Fruit fly (Drosophila melanogaster) whole organism, embryonic: ENCODE measurements around the gene Prp18.

Experiments
- Ada2b ChIP-seq: fragments of 200-800 bp; sonication (Bioruptor generic); IDR thresholded peaks from 2 replicates; pipeline ENCODE4 v1.3.6; 2022; ENCODE audit warnings: missing biosample characterization, missing genetic modification characterization
- Adf1 ChIP-seq: fragments of 200-800 bp; sonication (Bioruptor generic); IDR thresholded peaks from 2 replicates; pipeline ENCODE4 v1.3.6; 2022; ENCODE audit warnings: missing biosample characterization, missing genetic modification characterization
- Bgb ChIP-seq: fragments of 200-800 bp; sonication (Bioruptor generic); IDR thresholded peaks from 2 replicates; pipeline ENCODE4 v1.3.6; 2022; ENCODE audit warnings: missing biosample characterization, missing genetic modification characterization; ENCODE audit not compliant: partially characterized antibody
- BtbVII ChIP-seq: fragments of 200-800 bp; sonication (Bioruptor generic); optimal IDR thresholded peaks from 3 replicates; lab custom pipeline; 2017; ENCODE audit warnings: missing biosample characterization, mild to moderate bottlenecking, missing genetic modification characterization
- CG11504 ChIP-seq: fragments of 200-800 bp; sonication (Bioruptor generic); optimal IDR thresholded peaks from 3 replicates; lab custom pipeline; 2019; ENCODE audit warnings: missing biosample characterization, mild to moderate bottlenecking, missing genetic modification characterization, moderate library complexity
- CG12104 ChIP-seq: fragments of 200-800 bp; sonication (Bioruptor generic); optimal IDR thresholded peaks from 3 replicates; lab custom pipeline; 2016; ENCODE audit warnings: missing biosample characterization, missing genetic modification characterization
- CG12219 ChIP-seq: fragments of 200-800 bp; sonication (Bioruptor generic); optimal IDR thresholded peaks from 3 replicates; lab custom pipeline; 2018; ENCODE audit warnings: missing biosample characterization, mild to moderate bottlenecking, missing genetic modification characterization
- CG12659 ChIP-seq: fragments of 200-800 bp; sonication (Bioruptor generic); optimal IDR thresholded peaks from 3 replicates; lab custom pipeline; 2017; ENCODE audit warnings: mild to moderate bottlenecking, missing biosample characterization, missing genetic modification reagents, missing genetic modification characterization
- CG14710 ChIP-seq: fragments of 200-800 bp; sonication (Bioruptor generic); optimal IDR thresholded peaks from 3 replicates; lab custom pipeline; 2019; ENCODE audit warnings: missing biosample characterization, mild to moderate bottlenecking, missing genetic modification characterization, moderate library complexity
- CG15514 ChIP-seq: fragments of 200-800 bp; sonication (Bioruptor generic); optimal IDR thresholded peaks from 3 replicates; lab custom pipeline; 2017; ENCODE audit warnings: missing biosample characterization, missing genetic modification characterization, mild to moderate bottlenecking, moderate library complexity, missing genetic modification reagents
- CG17186 ChIP-seq: fragments of 200-800 bp; sonication (Bioruptor generic); optimal IDR thresholded peaks from 3 replicates; lab custom pipeline; 2017; ENCODE audit warnings: missing biosample characterization, missing genetic modification reagents, missing genetic modification characterization
- CG18599 ChIP-seq: fragments of 200-800 bp; sonication (Bioruptor generic); optimal IDR thresholded peaks from 3 replicates; lab custom pipeline; 2017; ENCODE audit warnings: missing biosample characterization, missing genetic modification characterization, mild to moderate bottlenecking, moderate library complexity, missing genetic modification reagents
- CG3281 ChIP-seq: fragments of 200-800 bp; sonication (Bioruptor generic); optimal IDR thresholded peaks from 3 replicates; lab custom pipeline; 2017; ENCODE audit warnings: missing biosample characterization, mild to moderate bottlenecking, missing genetic modification characterization
- CG42726 ChIP-seq: fragments of 200-800 bp; sonication (Bioruptor generic); IDR thresholded peaks from 2 replicates; pipeline ENCODE4 v1.3.6; 2022; ENCODE audit warnings: missing biosample characterization, missing genetic modification characterization; ENCODE audit not compliant: partially characterized antibody
- CG4360 ChIP-seq: fragments of 200-800 bp; sonication (Bioruptor generic); IDR thresholded peaks from 2 replicates; pipeline ENCODE4 v1.3.6; 2022; ENCODE audit warnings: missing biosample characterization, missing genetic modification characterization
- CG7357 ChIP-seq: fragments of 200-800 bp; sonication (Bioruptor generic); IDR thresholded peaks from 3 replicates; pipeline ENCODE4 v1.3.6; 2022; ENCODE audit warnings: missing biosample characterization, missing genetic modification characterization
- CG7987 ChIP-seq: fragments of 200-800 bp; sonication (Bioruptor generic); optimal IDR thresholded peaks from 2 replicates; lab custom pipeline; 2018; ENCODE audit warnings: missing biosample characterization, mild to moderate bottlenecking, missing genetic modification characterization, moderate library complexity
- Deaf1 ChIP-seq: fragments of 200-800 bp; optimal IDR thresholded peaks from 3 replicates; lab custom pipeline; 2019; ENCODE audit warnings: missing biosample characterization, mild to moderate bottlenecking, missing genetic modification characterization, moderate library complexity
- Dip3 ChIP-seq: fragments of 200-800 bp; sonication (Bioruptor generic); optimal IDR thresholded peaks from 3 replicates; lab custom pipeline; 2016; ENCODE audit warnings: missing biosample characterization, missing genetic modification characterization
- E2f2 ChIP-seq: fragments of 200-800 bp; sonication (Bioruptor generic); IDR thresholded peaks from 2 replicates; pipeline ENCODE4 v1.3.6; 2022; ENCODE audit warnings: missing biosample characterization, missing genetic modification characterization
- Fer1 ChIP-seq: fragments of 200-800 bp; sonication (Bioruptor generic); optimal IDR thresholded peaks from 2 replicates; lab custom pipeline; 2017; ENCODE audit warnings: missing biosample characterization, mild to moderate bottlenecking, missing genetic modification characterization
- GATAe ChIP-seq: fragments of 200-800 bp; sonication (Bioruptor generic); conservative IDR thresholded peaks from 2 replicates; pipeline ENCODE4 v1.3.6; 2022; ENCODE audit warnings: missing biosample characterization, missing genetic modification characterization
- Gug ChIP-seq: fragments of 200-800 bp; sonication (Bioruptor generic); IDR thresholded peaks from 4 replicates; pipeline ENCODE4 v1.3.6; 2022; ENCODE audit warnings: missing biosample characterization, missing genetic modification characterization
- H2.0 ChIP-seq: fragments of 200-800 bp; sonication (Bioruptor generic); IDR thresholded peaks from 2 replicates; pipeline ENCODE4 v1.3.6; 2022; ENCODE audit warnings: missing biosample characterization, missing genetic modification characterization
- Myb ChIP-seq: fragments of 200-800 bp; sonication (Bioruptor generic); optimal IDR thresholded peaks from 2 replicates; lab custom pipeline; 2016; ENCODE audit warnings: missing biosample characterization, missing genetic modification characterization
- Scr ChIP-seq: fragments of 200-800 bp; sonication (Bioruptor generic); IDR thresholded peaks from 2 replicates; pipeline ENCODE4 v1.3.6; 2022; ENCODE audit warnings: missing biosample characterization, missing genetic modification characterization; ENCODE audit not compliant: partially characterized antibody
- Taf1 ChIP-seq: fragments of 200-800 bp; sonication (Bioruptor generic); IDR thresholded peaks from 2 replicates; pipeline ENCODE4 v1.3.6; 2022; ENCODE audit warnings: missing biosample characterization, missing genetic modification characterization
- Xbp1 ChIP-seq: fragments of 200-800 bp; sonication (Bioruptor generic); optimal IDR thresholded peaks from 3 replicates; lab custom pipeline; 2016; ENCODE audit warnings: missing biosample characterization, mild to moderate bottlenecking, missing genetic modification characterization
- ap ChIP-seq: fragments of 200-800 bp; sonication (Bioruptor generic); IDR thresholded peaks from 2 replicates; pipeline ENCODE4 v1.3.6; 2022; ENCODE audit warnings: missing biosample characterization, missing genetic modification characterization
- ase ChIP-seq: fragments of 200-800 bp; sonication (Bioruptor generic); IDR thresholded peaks from 3 replicates; pipeline ENCODE4 v1.3.6; 2022; ENCODE audit warnings: missing biosample characterization, missing genetic modification characterization
- bab2 ChIP-seq: fragments of 200-800 bp; sonication (Bioruptor generic); optimal IDR thresholded peaks from 2 replicates; lab custom pipeline; 2016; ENCODE audit warnings: missing biosample characterization, missing genetic modification characterization
- bcd ChIP-seq: fragments of 200-800 bp; sonication (Bioruptor generic); optimal IDR thresholded peaks from 2 replicates; lab custom pipeline; 2017; ENCODE audit warnings: missing biosample characterization, mild to moderate bottlenecking, missing genetic modification characterization
- caup ChIP-seq: fragments of 200-800 bp; sonication (Bioruptor generic); optimal IDR thresholded peaks from 3 replicates; lab custom pipeline; 2017; ENCODE audit warnings: missing biosample characterization, mild to moderate bottlenecking, missing genetic modification characterization, moderate library complexity; ENCODE audit not compliant: severe bottlenecking
- chinmo ChIP-seq: fragments of 200-800 bp; sonication (Bioruptor generic); IDR thresholded peaks from 4 replicates; pipeline ENCODE4 v1.3.6; 2022; ENCODE audit warnings: missing biosample characterization, missing genetic modification characterization; ENCODE audit not compliant: partially characterized antibody
- ewg ChIP-seq: fragments of 200-800 bp; sonication (Bioruptor generic); optimal IDR thresholded peaks from 3 replicates; lab custom pipeline; 2017; ENCODE audit warnings: mild to moderate bottlenecking, missing biosample characterization, missing genetic modification reagents, missing genetic modification characterization
- eyg ChIP-seq: fragments of 200-800 bp; sonication (Bioruptor generic); optimal IDR thresholded peaks from 3 replicates; lab custom pipeline; 2016; ENCODE audit warnings: missing biosample characterization, missing genetic modification characterization
- grn ChIP-seq: fragments of 200-800 bp; sonication (Bioruptor generic); optimal IDR thresholded peaks from 3 replicates; lab custom pipeline; 2017; ENCODE audit warnings: missing biosample characterization, missing genetic modification characterization
- insv ChIP-seq, 2 experiments: fragments of 200-800 bp; sonication (Bioruptor generic); optimal IDR thresholded peaks; 3 replicates each; lab custom pipeline; 2016 to 2018; ENCODE audit warnings: missing biosample characterization in 2 of 2, missing genetic modification characterization in 2 of 2
- jigr1 ChIP-seq: fragments of 200-800 bp; sonication (Bioruptor generic); IDR thresholded peaks from 3 replicates; pipeline ENCODE4 v1.3.6; 2022; ENCODE audit warnings: missing biosample characterization, missing genetic modification characterization
- mirr ChIP-seq: fragments of 200-800 bp; sonication (Bioruptor generic); optimal IDR thresholded peaks from 3 replicates; lab custom pipeline; 2018; ENCODE audit warnings: missing biosample characterization, mild to moderate bottlenecking, missing genetic modification characterization
- nerfin-1 ChIP-seq: fragments of 200-800 bp; sonication (Bioruptor generic); optimal IDR thresholded peaks from 3 replicates; lab custom pipeline; 2019; ENCODE audit warnings: missing biosample characterization, mild to moderate bottlenecking, missing genetic modification characterization, moderate library complexity
- oc ChIP-seq: fragments of 200-800 bp; sonication (Bioruptor generic); optimal IDR thresholded peaks from 2 replicates; lab custom pipeline; 2018; ENCODE audit warnings: missing biosample characterization, mild to moderate bottlenecking, missing genetic modification characterization, moderate library complexity
- p53 ChIP-seq: fragments of 200-800 bp; sonication (Bioruptor generic); optimal IDR thresholded peaks from 2 replicates; lab custom pipeline; 2016; ENCODE audit warnings: missing biosample characterization, missing genetic modification characterization
- pb ChIP-seq: fragments of 200-800 bp; sonication (Bioruptor generic); optimal IDR thresholded peaks from 3 replicates; lab custom pipeline; 2016; ENCODE audit warnings: missing biosample characterization, missing genetic modification characterization
- pros ChIP-seq: fragments of 200-800 bp; sonication (Bioruptor generic); optimal IDR thresholded peaks from 3 replicates; lab custom pipeline; 2019; ENCODE audit warnings: missing biosample characterization, mild to moderate bottlenecking, missing genetic modification characterization, moderate library complexity
- scrt ChIP-seq: fragments of 200-800 bp; sonication (Bioruptor generic); optimal IDR thresholded peaks from 2 replicates; lab custom pipeline; 2018; ENCODE audit warnings: missing biosample characterization, mild to moderate bottlenecking, missing genetic modification characterization, moderate library complexity
- sd ChIP-seq: fragments of 200-800 bp; sonication (Bioruptor generic); optimal IDR thresholded peaks from 3 replicates; lab custom pipeline; 2018; ENCODE audit warnings: missing biosample characterization, mild to moderate bottlenecking, missing genetic modification characterization, moderate library complexity
- seq ChIP-seq: fragments of 200-800 bp; sonication (Bioruptor generic); IDR thresholded peaks from 2 replicates; pipeline ENCODE4 v1.3.6; 2022; ENCODE audit warnings: missing biosample characterization, missing genetic modification characterization
- sr ChIP-seq: fragments of 200-800 bp; sonication (Bioruptor generic); IDR thresholded peaks from 3 replicates; pipeline ENCODE4 v1.3.6; 2022; ENCODE audit warnings: missing biosample characterization, missing genetic modification characterization

Gene Prp18

dm6 chr3R:19017318-19018043, 13.6 kb downstream of the Prp18 start:
- TF ChIP-seq ase (GFP tag; lab: Robert Waterston, UW) (peak; percentile 53; the same call in 1 of the 3 replicates), sr (GFP tag; lab: Robert Waterston, UW) (peak; percentile 51; the same call in 2 of the 3 replicates), scrt (GFP tag; lab: Kevin White, UChicago) (peak; percentile 7), CG15514 (GFP tag; lab: Kevin White, UChicago) (peak; percentile 98), sd (tag; lab: Kevin White, UChicago) (peak; percentile 36), jigr1 (GFP tag; lab: Robert Waterston, UW) (no peak), grn (GFP tag; lab: Kevin White, UChicago) (no peak), CG7987 (GFP tag; lab: Kevin White, UChicago) (no peak), CG11504 (tag; lab: Kevin White, UChicago) (peak; percentile 87), oc (tag; lab: Kevin White, UChicago) (no peak), CG3281 (GFP tag; lab: Kevin White, UChicago) (no peak), Gug (no peak), nerfin-1 (tag; lab: Kevin White, UChicago) (peak; percentile 97), H2.0 (GFP tag; lab: Robert Waterston, UW) (no peak), Myb (GFP tag; lab: Kevin White, UChicago) (no peak), CG12104 (GFP tag; lab: Kevin White, UChicago) (no peak), Scr (no peak), insv (GFP tag; optimal IDR thresholded peaks at IDR 0.05; lab: Kevin White, UChicago) (no peak), Deaf1 (tag; lab: Kevin White, UChicago) (peak; percentile 97), Dip3 (GFP tag; lab: Kevin White, UChicago) (no peak), Adf1 (GFP tag; lab: Robert Waterston, UW) (peak; percentile 75), CG12219 (GFP tag; lab: Kevin White, UChicago) (no peak), GATAe (GFP tag; lab: Robert Waterston, UW) (no peak), Ada2b (GFP tag; lab: Robert Waterston, UW) (no peak), CG42726 (GFP tag; lab: Robert Waterston, UW) (no peak), CG18599 (GFP tag; lab: Kevin White, UChicago) (no peak), mirr (GFP tag; lab: Kevin White, UChicago) (no peak), caup (GFP tag; lab: Kevin White, UChicago) (no peak), CG14710 (tag; lab: Kevin White, UChicago) (no peak), Xbp1 (GFP tag; lab: Kevin White, UChicago) (no peak), p53 (no peak), pb (GFP tag; lab: Kevin White, UChicago) (no peak), ewg (GFP tag; lab: Kevin White, UChicago) (peak; percentile 95), CG12659 (GFP tag; lab: Kevin White, UChicago) (no peak), CG4360 (GFP tag; lab: Robert Waterston, UW) (peak; percentile 87), Bgb (GFP tag; lab: Robert Waterston, UW) (peak; percentile 34; the same call in 1 of the 2 replicates), bab2 (GFP tag; lab: Kevin White, UChicago) (no peak), chinmo (GFP tag; lab: Robert Waterston, UW) (0 out of 4 replicates have a peak, but pooled peaks have one; percentile 39), Taf1 (no peak), bcd (GFP tag; lab: Kevin White, UChicago) (no peak), Fer1 (peak; percentile 10), CG7357 (GFP tag; lab: Robert Waterston, UW) (no peak), pros (GFP tag; lab: Kevin White, UChicago) (peak; percentile 80), BtbVII (no peak), ap (GFP tag; lab: Robert Waterston, UW) (no peak), seq (GFP tag; lab: Robert Waterston, UW) (peak; percentile 84), E2f2 (GFP tag; lab: Robert Waterston, UW) (peak; percentile 64), CG17186 (GFP tag; lab: Kevin White, UChicago) (no peak), eyg (no peak)
